Fruit fly (Drosophila melanogaster) whole organism, pupa: ENCODE measurements around the gene Ras64B.

Experiments used
- CG10348 ChIP-seq: fragments of 200-800 bp; sonication (Bioruptor generic); IDR thresholded peaks from 2 replicates; pipeline ENCODE4 v1.3.6; 2022; ENCODE audit warnings: missing biosample characterization, missing genetic modification characterization
- CG12605 ChIP-seq: fragments of 200-800 bp; sonication (Bioruptor generic); IDR thresholded peaks from 2 replicates; pipeline ENCODE4 v1.3.6; 2022; ENCODE audit warnings: missing biosample characterization, missing genetic modification characterization
- CG13204 ChIP-seq: fragments of 200-800 bp; sonication (Bioruptor generic); optimal IDR thresholded peaks from 2 replicates; lab custom pipeline; 2018; ENCODE audit warnings: missing biosample characterization, mild to moderate bottlenecking, missing genetic modification characterization, moderate library complexity
- CG14655 ChIP-seq: fragments of 200-800 bp; sonication (Bioruptor generic); optimal IDR thresholded peaks from 3 replicates; lab custom pipeline; 2017; ENCODE audit warnings: mild to moderate bottlenecking, missing biosample characterization, missing genetic modification reagents, missing genetic modification characterization
- CG15710 ChIP-seq: fragments of 200-800 bp; sonication (Bioruptor generic); optimal IDR thresholded peaks from 2 replicates; lab custom pipeline; 2018; ENCODE audit warnings: missing biosample characterization, mild to moderate bottlenecking, missing genetic modification characterization, moderate library complexity
- CG17806 ChIP-seq: fragments of 200-800 bp; sonication (Bioruptor generic); optimal IDR thresholded peaks from 2 replicates; lab custom pipeline; 2018; ENCODE audit warnings: missing biosample characterization, mild to moderate bottlenecking, missing genetic modification characterization, moderate library complexity
- CG32121 ChIP-seq: fragments of 200-800 bp; sonication (Bioruptor generic); IDR thresholded peaks from 2 replicates; pipeline ENCODE4 v1.3.6; 2022; ENCODE audit warnings: missing biosample characterization, missing genetic modification characterization
- CG4496 ChIP-seq: fragments of 200-800 bp; sonication (Bioruptor generic); IDR thresholded peaks from 3 replicates; pipeline ENCODE4 v1.3.6; 2022; ENCODE audit warnings: missing biosample characterization, missing genetic modification characterization
- CG8159 ChIP-seq: fragments of 200-800 bp; sonication (Bioruptor generic); optimal IDR thresholded peaks from 3 replicates; lab custom pipeline; 2018; ENCODE audit warnings: missing biosample characterization, mild to moderate bottlenecking, missing genetic modification characterization, moderate library complexity
- CG8301 ChIP-seq: fragments of 200-800 bp; sonication (Bioruptor generic); optimal IDR thresholded peaks from 2 replicates; lab custom pipeline; 2018; ENCODE audit warnings: missing biosample characterization, mild to moderate bottlenecking, missing genetic modification characterization
- CG9948 ChIP-seq: fragments of 200-800 bp; sonication (Bioruptor generic); optimal IDR thresholded peaks from 2 replicates; lab custom pipeline; 2018; ENCODE audit warnings: missing biosample characterization, mild to moderate bottlenecking, missing genetic modification characterization, moderate library complexity
- D1 ChIP-seq: fragments of 200-800 bp; sonication (Bioruptor generic); optimal IDR thresholded peaks from 2 replicates; lab custom pipeline; 2018; ENCODE audit warnings: missing biosample characterization, mild to moderate bottlenecking, missing genetic modification characterization, moderate library complexity
- EcR ChIP-seq: fragments of 200-800 bp; sonication (Bioruptor generic); optimal IDR thresholded peaks from 3 replicates; lab custom pipeline; 2019; ENCODE audit warnings: missing biosample characterization, missing genetic modification characterization, mild to moderate bottlenecking, moderate library complexity, missing genetic modification reagents
- Ets98B ChIP-seq: fragments of 200-800 bp; sonication (Bioruptor generic); IDR thresholded peaks from 2 replicates; pipeline ENCODE4 v1.3.6; 2022; ENCODE audit warnings: missing biosample characterization, missing genetic modification characterization
- Pif1A ChIP-seq: fragments of 200-800 bp; sonication (Bioruptor generic); optimal IDR thresholded peaks from 3 replicates; lab custom pipeline; 2016; ENCODE audit warnings: missing biosample characterization, missing genetic modification characterization
- Pif1B ChIP-seq: fragments of 200-800 bp; sonication (Bioruptor generic); optimal IDR thresholded peaks from 3 replicates; lab custom pipeline; 2016; ENCODE audit warnings: missing biosample characterization, missing genetic modification characterization
- Snoo ChIP-seq: fragments of 200-800 bp; sonication (Bioruptor generic); optimal IDR thresholded peaks from 3 replicates; lab custom pipeline; 2017; ENCODE audit warnings: missing biosample characterization, mild to moderate bottlenecking, missing genetic modification characterization, inconsistent platforms
- fd96Ca ChIP-seq: fragments of 200-800 bp; sonication (Bioruptor generic); IDR thresholded peaks from 3 replicates; pipeline ENCODE4 v1.3.6; 2022; ENCODE audit warnings: missing biosample characterization, missing genetic modification characterization
- rn ChIP-seq: fragments of 200-800 bp; sonication (Bioruptor generic); IDR thresholded peaks from 2 replicates; pipeline ENCODE4 v1.3.6; 2022; ENCODE audit warnings: missing biosample characterization, missing genetic modification characterization

The Ras64B gene

dm6 chr3L:4138804-4139521 is at the start of gene Ras64B, which contains the start of gene Rop:
Gene Ras64B, plus strand, starts transcription at chr3L:4139076.
Gene Rop, minus strand, starts transcription at chr3L:4138996.
- TF ChIP-seq CG15710, result peak; percentile 1
- no peak for TF ChIP-seq CG17806 (tag; lab: Kevin White, UChicago)
- TF ChIP-seq EcR, result peak; percentile 57
- peak; percentile 23; the same call in 1 of the 2 replicates for TF ChIP-seq Ets98B
- no peak for TF ChIP-seq CG9948 (tag; lab: Kevin White, UChicago)
- no peak for TF ChIP-seq Snoo (tag; lab: Kevin White, UChicago)

dm6 chr3L:4092705-4093257 is 46.1 kb upstream of the Ras64B start, which contains the start of gene CG14990:
Gene CG14990, plus strand, starts transcription at chr3L:4093207.
- TF ChIP-seq D1 (peak; percentile 97), CG8159 (tag; lab: Kevin White, UChicago) (no peak)

dm6 chr3L:4096546-4096945 is 42.3 kb upstream of the Ras64B start:
- TF ChIP-seq CG17806 (tag; lab: Kevin White, UChicago), result no peak
- peak; percentile 46 for TF ChIP-seq EcR

- TF ChIP-seq EcR (peak; percentile 70), rn (no peak)
Measured at dm6 chr3L:4099194-4099593, 39.7 kb upstream of the Ras64B start.

dm6 chr3L:4102496-4103257 is 36.2 kb upstream of the Ras64B start, which contains the start of gene CG14995:
Gene CG14995, minus strand, starts transcription at chr3L:4103256.
- TF ChIP-seq Pif1B (GFP tag; lab: Kevin White, UChicago) (peak; percentile 39), CG8301 (tag; lab: Kevin White, UChicago) (no peak), CG17806 (tag; lab: Kevin White, UChicago) (no peak), CG14655 (no peak), CG4496 (GFP tag; lab: Robert Waterston, UW) (peak; percentile 66; the same call in 2 of the 3 replicates), Ets98B (peak; percentile 67), CG13204 (no peak), CG32121 (GFP tag; lab: Robert Waterston, UW) (peak; percentile 37; the same call in 1 of the 2 replicates), Pif1A (peak; percentile 33), rn (no peak), CG15710 (no peak), EcR (peak; percentile 36), fd96Ca (peak; percentile 34; the same call in 1 of the 3 replicates), CG10348 (GFP tag; lab: Robert Waterston, UW) (no peak), CG12605 (peak; percentile 54; the same call in 1 of the 2 replicates)

dm6 chr3L:4103258-4104247 is 35.3 kb upstream of the Ras64B start, which contains the start of gene Fit1:
Gene Fit1, plus strand, starts transcription at chr3L:4103564.
- TF ChIP-seq CG12605, result 0 out of 2 replicates have a peak, but pooled peaks have one; percentile 34
- peak; percentile 42 for TF ChIP-seq EcR
- no peak for TF ChIP-seq CG14655

- peak; percentile 52 for TF ChIP-seq EcR
- no peak for TF ChIP-seq D1
Measured at dm6 chr3L:4107120-4107519, 31.8 kb upstream of the Ras64B start.
